Fruit fly (Drosophila melanogaster) whole organism, embryonic: ENCODE results near the gene CG15382.
A peak's percentile ranks its signal among the peaks of the same experiment; 100 is the strongest.

Source experiments
- Ada2b ChIP-seq: fragments of 200-800 bp; sonication (Bioruptor generic); IDR thresholded peaks from 2 replicates; pipeline ENCODE4 v1.3.6; 2022; ENCODE audit warnings: missing biosample characterization, missing genetic modification characterization
- Asciz ChIP-seq: fragments of 200-800 bp; sonication (Bioruptor generic); optimal IDR thresholded peaks from 2 replicates; lab custom pipeline; 2017; ENCODE audit warnings: missing biosample characterization, mild to moderate bottlenecking, missing genetic modification characterization, missing genetic modification reagents
- BEAF-32 ChIP-seq: fragments of 200-800 bp; sonication (Bioruptor generic); optimal IDR thresholded peaks from 3 replicates; lab custom pipeline; 2017; ENCODE audit warnings: missing biosample characterization, missing genetic modification characterization, mild to moderate bottlenecking, moderate library complexity, missing genetic modification reagents
- BtbVII ChIP-seq: fragments of 200-800 bp; sonication (Bioruptor generic); optimal IDR thresholded peaks from 3 replicates; lab custom pipeline; 2017; ENCODE audit warnings: missing biosample characterization, mild to moderate bottlenecking, missing genetic modification characterization
- CG10462 ChIP-seq: fragments of 200-800 bp; sonication (Bioruptor generic); optimal IDR thresholded peaks from 2 replicates; lab custom pipeline; 2016; ENCODE audit warnings: missing biosample characterization, missing genetic modification characterization
- CG12104 ChIP-seq: fragments of 200-800 bp; sonication (Bioruptor generic); optimal IDR thresholded peaks from 3 replicates; lab custom pipeline; 2016; ENCODE audit warnings: missing biosample characterization, missing genetic modification characterization
- CG12299 ChIP-seq: fragments of 200-800 bp; sonication (Bioruptor generic); optimal IDR thresholded peaks from 2 replicates; lab custom pipeline; 2018; ENCODE audit warnings: missing biosample characterization, mild to moderate bottlenecking, missing genetic modification characterization
- CG12391 ChIP-seq: fragments of 200-800 bp; sonication (Bioruptor generic); optimal IDR thresholded peaks from 3 replicates; lab custom pipeline; 2018; ENCODE audit warnings: missing biosample characterization, mild to moderate bottlenecking, missing genetic modification characterization, moderate library complexity
- CG14441 ChIP-seq: fragments of 200-800 bp; sonication (Bioruptor generic); IDR thresholded peaks from 2 replicates; pipeline ENCODE4 v1.3.6; 2022; ENCODE audit warnings: missing biosample characterization, missing genetic modification characterization
- CG15269 ChIP-seq: fragments of 200-800 bp; sonication (Bioruptor generic); optimal IDR thresholded peaks from 2 replicates; lab custom pipeline; 2018; ENCODE audit warnings: missing biosample characterization, mild to moderate bottlenecking, missing genetic modification characterization, moderate library complexity
- CG16815 ChIP-seq: fragments of 200-800 bp; sonication (Bioruptor generic); optimal IDR thresholded peaks from 3 replicates; lab custom pipeline; 2017; ENCODE audit warnings: missing biosample characterization, mild to moderate bottlenecking, missing genetic modification characterization
- CG18619 ChIP-seq: fragments of 200-800 bp; sonication (Bioruptor generic); optimal IDR thresholded peaks from 3 replicates; lab custom pipeline; 2017; ENCODE audit warnings: missing biosample characterization, mild to moderate bottlenecking, missing genetic modification characterization
- CG2199 ChIP-seq: fragments of 200-800 bp; sonication (Bioruptor generic); IDR thresholded peaks from 3 replicates; pipeline ENCODE4 v1.3.6; 2022; ENCODE audit warnings: missing biosample characterization, missing genetic modification characterization
- CG30431 ChIP-seq: fragments of 200-800 bp; sonication (Bioruptor generic); optimal IDR thresholded peaks from 2 replicates; lab custom pipeline; 2017; ENCODE audit warnings: missing biosample characterization, missing genetic modification characterization
- CG32767 ChIP-seq: fragments of 200-800 bp; sonication (Bioruptor generic); IDR thresholded peaks from 2 replicates; pipeline ENCODE4 v1.3.6; 2022; ENCODE audit warnings: missing biosample characterization, missing genetic modification characterization
- CG34422 ChIP-seq: fragments of 200-800 bp; sonication (Bioruptor generic); IDR thresholded peaks from 3 replicates; pipeline ENCODE4 v1.3.6; 2022; ENCODE audit warnings: missing biosample characterization, missing genetic modification characterization
- CG42726 ChIP-seq: fragments of 200-800 bp; sonication (Bioruptor generic); IDR thresholded peaks from 2 replicates; pipeline ENCODE4 v1.3.6; 2022; ENCODE audit warnings: missing biosample characterization, missing genetic modification characterization; ENCODE audit not compliant: partially characterized antibody
- CG4360 ChIP-seq: fragments of 200-800 bp; sonication (Bioruptor generic); IDR thresholded peaks from 2 replicates; pipeline ENCODE4 v1.3.6; 2022; ENCODE audit warnings: missing biosample characterization, missing genetic modification characterization
- CG7357 ChIP-seq: fragments of 200-800 bp; sonication (Bioruptor generic); IDR thresholded peaks from 3 replicates; pipeline ENCODE4 v1.3.6; 2022; ENCODE audit warnings: missing biosample characterization, missing genetic modification characterization
- CG8944 ChIP-seq: fragments of 200-800 bp; sonication (Bioruptor generic); optimal IDR thresholded peaks from 3 replicates; lab custom pipeline; 2016; ENCODE audit warnings: missing biosample characterization, missing genetic modification characterization
- CG9609 ChIP-seq: fragments of 200-800 bp; sonication (Bioruptor generic); optimal IDR thresholded peaks from 3 replicates; lab custom pipeline; 2016; ENCODE audit warnings: missing biosample characterization, missing genetic modification characterization
- CG9817 ChIP-seq: fragments of 200-800 bp; sonication (Bioruptor generic); optimal IDR thresholded peaks from 2 replicates; lab custom pipeline; 2018; ENCODE audit warnings: missing biosample characterization, mild to moderate bottlenecking, missing genetic modification characterization, moderate library complexity
- CTCF ChIP-seq: fragments of 200-800 bp; sonication (Bioruptor generic); optimal IDR thresholded peaks from 2 replicates; lab custom pipeline; 2017; ENCODE audit warnings: missing biosample characterization, mild to moderate bottlenecking, missing genetic modification characterization, moderate library complexity
- Dek ChIP-seq: fragments of 200-800 bp; sonication (Bioruptor generic); optimal IDR thresholded peaks from 3 replicates; lab custom pipeline; 2019; ENCODE audit warnings: missing biosample characterization, mild to moderate bottlenecking, missing genetic modification characterization, moderate library complexity
- ERR ChIP-seq: fragments of 200-800 bp; sonication (Bioruptor generic); optimal IDR thresholded peaks from 2 replicates; lab custom pipeline; 2016; ENCODE audit warnings: missing biosample characterization, missing genetic modification characterization
- HHEX ChIP-seq: fragments of 200-800 bp; sonication (Bioruptor generic); optimal IDR thresholded peaks from 3 replicates; lab custom pipeline; 2017; ENCODE audit warnings: missing biosample characterization, mild to moderate bottlenecking, missing genetic modification characterization, missing genetic modification reagents
- HLHmδ ChIP-seq: fragments of 200-800 bp; sonication (Bioruptor generic); optimal IDR thresholded peaks from 2 replicates; lab custom pipeline; 2018; ENCODE audit warnings: missing biosample characterization, mild to moderate bottlenecking, missing genetic modification characterization, moderate library complexity
- Hr3 ChIP-seq: fragments of 200-800 bp; sonication (Bioruptor generic); optimal IDR thresholded peaks from 3 replicates; lab custom pipeline; 2016; ENCODE audit warnings: missing biosample characterization, missing genetic modification characterization
- Kr ChIP-seq: fragments of 200-800 bp; sonication (Bioruptor generic); optimal IDR thresholded peaks from 2 replicates; lab custom pipeline; 2017; ENCODE audit warnings: missing biosample characterization, mild to moderate bottlenecking, missing genetic modification characterization
- MESR4 ChIP-seq: fragments of 200-800 bp; sonication (Bioruptor generic); optimal IDR thresholded peaks from 2 replicates; lab custom pipeline; 2018; ENCODE audit warnings: missing biosample characterization, mild to moderate bottlenecking, missing genetic modification characterization, moderate library complexity
- Mes4 ChIP-seq: fragments of 200-800 bp; sonication (Bioruptor generic); optimal IDR thresholded peaks from 2 replicates; lab custom pipeline; 2016; ENCODE audit warnings: missing biosample characterization, missing genetic modification characterization
- NFAT ChIP-seq: fragments of 200-800 bp; sonication (Bioruptor generic); IDR thresholded peaks from 2 replicates; pipeline ENCODE4 v1.3.6; 2022; ENCODE audit warnings: missing biosample characterization, missing genetic modification characterization
- Oli ChIP-seq: fragments of 200-800 bp; sonication (Bioruptor generic); optimal IDR thresholded peaks from 2 replicates; lab custom pipeline; 2018; ENCODE audit warnings: missing biosample characterization, mild to moderate bottlenecking, missing genetic modification characterization, moderate library complexity
- caup ChIP-seq: fragments of 200-800 bp; sonication (Bioruptor generic); optimal IDR thresholded peaks from 3 replicates; lab custom pipeline; 2017; ENCODE audit warnings: missing biosample characterization, mild to moderate bottlenecking, missing genetic modification characterization, moderate library complexity; ENCODE audit not compliant: severe bottlenecking
- corto ChIP-seq: fragments of 200-800 bp; sonication (Bioruptor generic); optimal IDR thresholded peaks from 2 replicates; lab custom pipeline; 2016; ENCODE audit warnings: missing biosample characterization, mild to moderate bottlenecking, missing genetic modification characterization, moderate library complexity
- cwo ChIP-seq: fragments of 200-800 bp; sonication (Bioruptor generic); optimal IDR thresholded peaks from 3 replicates; lab custom pipeline; 2017; ENCODE audit warnings: missing biosample characterization, missing genetic modification characterization, mild to moderate bottlenecking, moderate library complexity, missing genetic modification reagents
- emc ChIP-seq: fragments of 200-800 bp; sonication (Bioruptor generic); optimal IDR thresholded peaks from 2 replicates; lab custom pipeline; 2016; ENCODE audit warnings: missing biosample characterization, missing genetic modification characterization
- gro ChIP-seq: fragments of 200-800 bp; sonication (Bioruptor generic); optimal IDR thresholded peaks from 2 replicates; lab custom pipeline; 2016; ENCODE audit warnings: missing biosample characterization, missing genetic modification characterization
- p53 ChIP-seq: fragments of 200-800 bp; sonication (Bioruptor generic); optimal IDR thresholded peaks from 2 replicates; lab custom pipeline; 2016; ENCODE audit warnings: missing biosample characterization, missing genetic modification characterization
- psq ChIP-seq: fragments of 200-800 bp; sonication (Bioruptor generic); optimal IDR thresholded peaks from 2 replicates; lab custom pipeline; 2017; ENCODE audit warnings: missing biosample characterization, missing genetic modification characterization
- scrt ChIP-seq: fragments of 200-800 bp; sonication (Bioruptor generic); optimal IDR thresholded peaks from 2 replicates; lab custom pipeline; 2018; ENCODE audit warnings: missing biosample characterization, mild to moderate bottlenecking, missing genetic modification characterization, moderate library complexity
- sens ChIP-seq: fragments of 200-800 bp; sonication (Bioruptor generic); peaks from one replicate; lab custom pipeline; 2016; ENCODE audit warnings: missing biosample characterization, missing genetic modification characterization
- sens-2 ChIP-seq: fragments of 200-800 bp; sonication (Bioruptor generic); IDR thresholded peaks from 2 replicates; pipeline ENCODE4 v1.3.6; 2022; ENCODE audit warnings: missing biosample characterization, missing genetic modification characterization
- slbo ChIP-seq: fragments of 200-800 bp; sonication (Bioruptor generic); IDR thresholded peaks from 2 replicates; pipeline ENCODE4 v1.3.6; 2022; ENCODE audit warnings: missing biosample characterization, missing genetic modification characterization
- stwl ChIP-seq: fragments of 200-800 bp; sonication (Bioruptor generic); optimal IDR thresholded peaks from 3 replicates; lab custom pipeline; 2018; ENCODE audit warnings: missing biosample characterization, mild to moderate bottlenecking, missing genetic modification characterization, moderate library complexity
- sug ChIP-seq: fragments of 200-800 bp; optimal IDR thresholded peaks from 2 replicates; lab custom pipeline; 2019; ENCODE audit warnings: missing biosample characterization, mild to moderate bottlenecking, missing genetic modification characterization, moderate library complexity
- tap ChIP-seq: fragments of 200-800 bp; optimal IDR thresholded peaks from 3 replicates; lab custom pipeline; 2019; ENCODE audit warnings: missing biosample characterization, mild to moderate bottlenecking, missing genetic modification characterization, moderate library complexity
- trh ChIP-seq: fragments of 200-800 bp; sonication (Bioruptor generic); optimal IDR thresholded peaks from 2 replicates; lab custom pipeline; 2016; ENCODE audit warnings: missing biosample characterization, missing genetic modification characterization
- usp ChIP-seq: fragments of >200 bp; optimal IDR thresholded peaks from 2 replicates; lab custom pipeline; 2017; ENCODE audit warnings: missing biosample characterization, missing genetic modification characterization
- vnd ChIP-seq: fragments of 200-800 bp; sonication (Bioruptor generic); IDR thresholded peaks from 3 replicates; pipeline ENCODE4 v1.3.6; 2022; ENCODE audit warnings: missing biosample characterization, missing genetic modification characterization; ENCODE audit not compliant: partially characterized antibody

Gene CG15382

DNA sequence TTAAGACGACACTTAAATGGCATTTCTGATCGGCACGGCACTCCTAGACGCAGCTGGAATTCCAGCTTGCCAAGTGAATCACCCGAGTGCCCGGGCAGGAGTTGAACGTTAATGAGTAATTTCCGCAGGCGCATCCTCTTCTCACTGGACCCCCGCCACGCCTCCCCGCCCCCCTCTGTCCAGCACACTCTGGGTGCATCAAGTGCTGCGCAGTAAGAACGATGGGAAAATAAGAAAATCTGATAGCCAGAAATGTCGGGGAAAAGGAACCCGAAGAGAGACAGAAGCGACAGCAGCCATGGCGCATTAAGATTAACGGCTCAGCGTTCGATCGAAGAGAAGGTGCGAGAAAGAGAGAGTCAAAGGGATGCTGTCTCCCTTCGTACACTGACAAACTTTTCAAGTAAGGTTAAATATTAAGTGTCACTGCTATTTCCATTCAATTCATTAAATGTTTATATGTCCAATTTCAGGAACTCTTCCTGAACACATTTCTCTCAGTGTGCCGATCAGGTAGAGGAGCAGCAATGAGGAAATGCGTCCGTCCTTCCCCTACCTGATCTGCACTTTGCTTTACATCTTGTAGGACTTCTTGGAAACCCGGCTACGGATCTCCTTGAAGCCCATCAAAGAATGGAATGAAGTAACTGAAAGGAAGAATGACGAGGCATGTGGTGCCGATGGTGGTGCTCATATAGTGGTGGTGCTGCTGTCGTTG is 9.1 kb downstream of the CG15382 start (continued):
- no peak for TF ChIP-seq CG12104 (GFP tag; lab: Kevin White, UChicago)
- TF ChIP-seq cwo (GFP tag; lab: Kevin White, UChicago): no peak
- peak; percentile 28 for TF ChIP-seq trh (GFP tag; lab: Kevin White, UChicago)
- no peak for TF ChIP-seq BEAF-32
- peak; percentile 95 for TF ChIP-seq sens
- TF ChIP-seq CG15269 (tag; lab: Kevin White, UChicago): no peak
- peak; percentile 63 for TF ChIP-seq CG4360 (GFP tag; lab: Robert Waterston, UW)
- peak; percentile 37 for TF ChIP-seq Hr3 (GFP tag; lab: Kevin White, UChicago)
- TF ChIP-seq NFAT (GFP tag; lab: Robert Waterston, UW): no peak
- TF ChIP-seq CTCF (GFP tag; lab: Kevin White, UChicago): no peak
- TF ChIP-seq sug: no peak
- TF ChIP-seq CG7357: peak; percentile 7; the same call in 1 of the 3 replicates
- no peak for TF ChIP-seq vnd (GFP tag; lab: Robert Waterston, UW)
- TF ChIP-seq stwl (tag; lab: Kevin White, UChicago): no peak
- TF ChIP-seq scrt: no peak
- TF ChIP-seq CG14441 (GFP tag; lab: Robert Waterston, UW): no peak
- TF ChIP-seq Dek (tag; lab: Kevin White, UChicago): no peak
- peak; percentile 56 for TF ChIP-seq Mes4 (GFP tag; lab: Kevin White, UChicago)
- TF ChIP-seq ERR: no peak
- TF ChIP-seq psq (GFP tag; lab: Kevin White, UChicago): peak; percentile 70
- TF ChIP-seq CG2199 (GFP tag; lab: Robert Waterston, UW): peak; percentile 66; the same call in 2 of the 3 replicates
- no peak for TF ChIP-seq MESR4 (GFP tag; lab: Kevin White, UChicago)
- TF ChIP-seq CG9609: peak; percentile 7
- peak; percentile 60 for TF ChIP-seq Oli (tag; lab: Kevin White, UChicago)
- TF ChIP-seq CG30431: peak; percentile 66
- peak; percentile 38 for TF ChIP-seq Kr (GFP tag; lab: Kevin White, UChicago)
- peak; percentile 56 for TF ChIP-seq CG8944 (GFP tag; lab: Kevin White, UChicago)
- peak; percentile 44; the same call in 1 of the 2 replicates for TF ChIP-seq Ada2b (GFP tag; lab: Robert Waterston, UW)
- no peak for TF ChIP-seq CG9817 (tag; lab: Kevin White, UChicago)
- TF ChIP-seq CG34422 (GFP tag; lab: Robert Waterston, UW): 0 out of 3 replicates have a peak, but pooled peaks have one; percentile 24
- TF ChIP-seq HHEX: peak; percentile 33
- no peak for TF ChIP-seq slbo (GFP tag; lab: Robert Waterston, UW)
- peak; percentile 63 for TF ChIP-seq CG10462 (GFP tag; lab: Kevin White, UChicago)
- TF ChIP-seq tap (tag; lab: Kevin White, UChicago): peak; percentile 38
- peak; percentile 77 for TF ChIP-seq CG16815
- no peak for TF ChIP-seq gro (GFP tag; lab: Kevin White, UChicago)
- no peak for TF ChIP-seq usp (GFP tag; lab: Kevin White, UChicago)
- peak; percentile 51 for TF ChIP-seq p53 (GFP tag; lab: Kevin White, UChicago)
- TF ChIP-seq CG18619: peak; percentile 29
- no peak for TF ChIP-seq BtbVII (GFP tag; lab: Kevin White, UChicago)
- peak; percentile 94 for TF ChIP-seq corto (GFP tag; lab: Kevin White, UChicago)
- TF ChIP-seq CG42726 (GFP tag; lab: Robert Waterston, UW): no peak
- no peak for TF ChIP-seq CG32767 (GFP tag; lab: Robert Waterston, UW)
- no peak for TF ChIP-seq HLHmδ (GFP tag; lab: Kevin White, UChicago)
- peak; percentile 39 for TF ChIP-seq Asciz (GFP tag; lab: Kevin White, UChicago)
- peak; percentile 74 for TF ChIP-seq CG12391 (tag; lab: Kevin White, UChicago)
- no peak for TF ChIP-seq CG12299 (tag; lab: Kevin White, UChicago)
- TF ChIP-seq emc (GFP tag; lab: Kevin White, UChicago): no peak
- peak; percentile 45; the same call in 1 of the 2 replicates for TF ChIP-seq sens-2 (GFP tag; lab: Robert Waterston, UW)
- no peak for TF ChIP-seq caup
